Worm (Caenorhabditis elegans) whole organism, L4/young adult: Measurements from ENCODE around the gene bicd-1.

Experiments
- W03F9.2 ChIP-seq: fragments of 150-350 bp; optimal IDR thresholded peaks from 2 replicates; lab custom pipeline; 2014; ENCODE audit warnings: missing biosample characterization, missing genetic modification characterization
- dao-5 ChIP-seq: sonication (generic microtip); optimal IDR thresholded peaks from 2 replicates; lab custom pipeline; 2016; ENCODE audit warnings: missing genotype, missing genetic modification characterization, moderate library complexity, missing compliant biosample characterization
- him-1 ChIP-seq: sonication (generic microtip); optimal IDR thresholded peaks from 2 replicates; lab custom pipeline; 2016; ENCODE audit warnings: missing genotype, missing genetic modification reagents, missing genetic modification characterization, missing compliant biosample characterization

- no peak for TF ChIP-seq him-1
- no peak for TF ChIP-seq W03F9.2 (tag; lab: Kevin White, UChicago)
- no peak for TF ChIP-seq dao-5
These were observed 33.7 kb upstream of the bicd-1 start, which contains the start of gene nstp-2 for ce11 chrIV:6605863-6606262.
